Worm (Caenorhabditis elegans) whole organism, midembryonic: ENCODE data around the gene pfs-2.
A peak's percentile ranks its signal among the peaks of the same experiment; 100 is the strongest.

Source experiments
- T22C8.4 ChIP-seq: fragments of 200-800 bp; sonication (Bioruptor generic); IDR thresholded peaks from 2 replicates; pipeline ENCODE4 v1.3.6; 2022; ENCODE audit warnings: missing genetic modification characterization, missing compliant biosample characterization
- cog-1 ChIP-seq: sonication (generic microtip); optimal IDR thresholded peaks from 2 replicates; lab custom pipeline; 2016; ENCODE audit warnings: missing genetic modification characterization, missing compliant biosample characterization
- flt-1 ChIP-seq: fragments of 200-800 bp; sonication (Bioruptor generic); IDR thresholded peaks from 2 replicates; pipeline ENCODE4 v1.3.6; 2022; ENCODE audit warnings: missing genetic modification characterization, missing compliant biosample characterization
- klf-2 ChIP-seq: fragments of 200-800 bp; sonication (Bioruptor generic); conservative IDR thresholded peaks from 2 replicates; pipeline ENCODE4 v1.3.6; 2022; ENCODE audit warnings: missing genetic modification reagents, missing genetic modification characterization, missing compliant biosample characterization
- med-1 ChIP-seq: sonication (generic microtip); optimal IDR thresholded peaks from 2 replicates; lab custom pipeline; 2017; ENCODE audit warnings: missing genetic modification characterization, mild to moderate bottlenecking, missing compliant biosample characterization, antibody characterized with exemption, missing genetic modification reagents; ENCODE audit not compliant: insufficient read depth
- ref-1 ChIP-seq: fragments of 200-800 bp; sonication (Bioruptor generic); conservative IDR thresholded peaks from 2 replicates; pipeline ENCODE4 v1.3.6; 2022; ENCODE audit warnings: missing genetic modification reagents, missing genetic modification characterization, missing compliant biosample characterization
- tab-1 ChIP-seq: fragments of 200-800 bp; sonication (Bioruptor generic); IDR thresholded peaks from 2 replicates; pipeline ENCODE4 v1.3.6; 2022; ENCODE audit warnings: missing genetic modification characterization, missing compliant biosample characterization
- ztf-23 ChIP-seq: fragments of 200-800 bp; sonication (Bioruptor generic); IDR thresholded peaks from 2 replicates; pipeline ENCODE4 v1.3.6; 2022; ENCODE audit warnings: missing genetic modification reagents, missing genetic modification characterization, missing compliant biosample characterization
- ztf-29 ChIP-seq: fragments of 200-800 bp; sonication (Bioruptor generic); IDR thresholded peaks from 2 replicates; pipeline ENCODE4 v1.3.6; 2022; ENCODE audit warnings: missing genetic modification reagents, missing genetic modification characterization, missing compliant biosample characterization

pfs-2 gene

ce11 chrII:14350768-14351167 is 7.4 kb upstream of the pfs-2 start:
- no peak for TF ChIP-seq cog-1 (tag; lab: Kevin White, UChicago)
- no peak for TF ChIP-seq tab-1 (GFP tag; lab: Robert Waterston, UW)
- no peak for TF ChIP-seq klf-2 (GFP tag; lab: Robert Waterston, UW)
- no peak for TF ChIP-seq med-1
- TF ChIP-seq ztf-23 (GFP tag; lab: Robert Waterston, UW) = no peak
- no peak for TF ChIP-seq ztf-29 (GFP tag; lab: Robert Waterston, UW)
- no peak for TF ChIP-seq ref-1 (GFP tag; lab: Robert Waterston, UW)
- TF ChIP-seq T22C8.4 (GFP tag; lab: Robert Waterston, UW) = no peak

- TF ChIP-seq med-1 (no peak), klf-2 (GFP tag; lab: Robert Waterston, UW) (0 out of 2 replicates have a peak, but pooled peaks have one; percentile 8)
Observed at ce11 chrII:14351352-14351751, 6.8 kb upstream of the pfs-2 start.

ce11 chrII:14359007-14359406 is 841 bp downstream of the pfs-2 start:
- TF ChIP-seq cog-1 (tag; lab: Kevin White, UChicago) = no peak
- no peak for TF ChIP-seq tab-1 (GFP tag; lab: Robert Waterston, UW)
- no peak for TF ChIP-seq med-1
- no peak for TF ChIP-seq T22C8.4 (GFP tag; lab: Robert Waterston, UW)
- TF ChIP-seq flt-1 (GFP tag; lab: Robert Waterston, UW) = no peak
- TF ChIP-seq klf-2 (GFP tag; lab: Robert Waterston, UW) = no peak
- TF ChIP-seq ztf-29 (GFP tag; lab: Robert Waterston, UW) = no peak
- TF ChIP-seq ztf-23 (GFP tag; lab: Robert Waterston, UW) = no peak

ce11 chrII:14360675-14361074 is 2.5 kb downstream of the pfs-2 start:
- TF ChIP-seq flt-1 (GFP tag; lab: Robert Waterston, UW) (0 out of 2 replicates have a peak, but pooled peaks have one; percentile 19), T22C8.4 (GFP tag; lab: Robert Waterston, UW) (no peak)

ce11 chrII:14361719-14362118 is 3.6 kb downstream of the pfs-2 start, which contains the start of gene tebp-1:
tebp-1 (plus strand) TSS chrII:14362019.
- TF ChIP-seq klf-2 (GFP tag; lab: Robert Waterston, UW) = no peak

- no peak for TF ChIP-seq ztf-23 (GFP tag; lab: Robert Waterston, UW)
- TF ChIP-seq ref-1 (GFP tag; lab: Robert Waterston, UW) = no peak
- no peak for TF ChIP-seq ztf-29 (GFP tag; lab: Robert Waterston, UW)
- TF ChIP-seq flt-1 (GFP tag; lab: Robert Waterston, UW) = no peak
- no peak for TF ChIP-seq tab-1 (GFP tag; lab: Robert Waterston, UW)
- TF ChIP-seq cog-1 (tag; lab: Kevin White, UChicago) = no peak
- no peak for TF ChIP-seq med-1
- TF ChIP-seq klf-2 (GFP tag; lab: Robert Waterston, UW) = no peak
- no peak for TF ChIP-seq T22C8.4 (GFP tag; lab: Robert Waterston, UW)
Observed at ce11 chrII:14365182-14365751, 7.1 kb downstream of the pfs-2 start, which contains the start of gene imb-2. imb-2 (plus strand) TSS chrII:14365701.

- TF ChIP-seq med-1 (no peak), T22C8.4 (GFP tag; lab: Robert Waterston, UW) (no peak), ztf-29 (GFP tag; lab: Robert Waterston, UW) (peak; percentile 19; the same call in 1 of the 2 replicates)
Observed at ce11 chrII:14374594-14374993, 16.4 kb downstream of the pfs-2 start.

ce11 chrII:14377796-14378195 is 19.6 kb downstream of the pfs-2 start, which contains the start of gene acr-20:
acr-20 (minus strand) TSS chrII:14377896.
- TF ChIP-seq ztf-23 (GFP tag; lab: Robert Waterston, UW) (no peak), cog-1 (tag; lab: Kevin White, UChicago) (no peak), ref-1 (GFP tag; lab: Robert Waterston, UW) (no peak), klf-2 (GFP tag; lab: Robert Waterston, UW) (no peak), tab-1 (GFP tag; lab: Robert Waterston, UW) (no peak), T22C8.4 (GFP tag; lab: Robert Waterston, UW) (no peak), flt-1 (GFP tag; lab: Robert Waterston, UW) (no peak), med-1 (no peak)

ce11 chrII:14380778-14381177 is 22.6 kb downstream of the pfs-2 start:
- no peak for TF ChIP-seq T22C8.4 (GFP tag; lab: Robert Waterston, UW)
- no peak for TF ChIP-seq cog-1 (tag; lab: Kevin White, UChicago)
- no peak for TF ChIP-seq med-1

- TF ChIP-seq tab-1 (GFP tag; lab: Robert Waterston, UW) = no peak
- TF ChIP-seq med-1 = no peak
- no peak for TF ChIP-seq ztf-29 (GFP tag; lab: Robert Waterston, UW)
- TF ChIP-seq flt-1 (GFP tag; lab: Robert Waterston, UW) = no peak
- TF ChIP-seq T22C8.4 (GFP tag; lab: Robert Waterston, UW) = no peak
- no peak for TF ChIP-seq cog-1 (tag; lab: Kevin White, UChicago)
- TF ChIP-seq ref-1 (GFP tag; lab: Robert Waterston, UW) = no peak
- no peak for TF ChIP-seq ztf-23 (GFP tag; lab: Robert Waterston, UW)
- TF ChIP-seq klf-2 (GFP tag; lab: Robert Waterston, UW) = no peak
Observed at ce11 chrII:14381450-14381849, 23.3 kb downstream of the pfs-2 start, which contains the start of gene sdz-26. sdz-26 (plus strand) TSS chrII:14381750.

ce11 chrII:14383644-14384043 is 25.5 kb downstream of the pfs-2 start, which contains the start of gene mes-2:
mes-2 (plus strand) TSS chrII:14383973.
- TF ChIP-seq T22C8.4 (GFP tag; lab: Robert Waterston, UW) = no peak
- TF ChIP-seq ztf-23 (GFP tag; lab: Robert Waterston, UW) = peak; percentile 47; the same call in 1 of the 2 replicates
- TF ChIP-seq ref-1 (GFP tag; lab: Robert Waterston, UW) = no peak
- peak; percentile 74; the same call in 1 of the 2 replicates for TF ChIP-seq flt-1 (GFP tag; lab: Robert Waterston, UW)
